Worm (Caenorhabditis elegans): ENCODE results near the gene pqn-71.

DNA sequence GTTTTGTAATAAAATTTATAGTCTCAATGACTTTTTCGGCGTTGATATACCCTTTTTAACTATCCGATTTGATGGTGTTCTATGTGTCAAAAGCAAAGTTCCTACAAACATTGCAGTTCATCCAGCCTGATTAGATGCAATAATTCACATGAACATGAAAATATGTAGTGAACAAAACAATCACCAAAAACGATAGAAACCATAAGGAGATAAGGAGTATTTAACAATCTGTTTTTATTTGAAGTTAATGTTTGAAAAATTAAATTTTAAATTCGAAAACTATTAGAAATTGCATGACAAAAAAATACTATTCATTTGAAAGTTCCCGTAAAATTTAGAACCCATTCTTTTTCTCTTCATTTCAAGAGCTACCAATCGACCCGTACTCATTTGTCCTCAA, 38.5 kb upstream of the pqn-71 start, which contains the start of gene fbxa-209:
- TF ChIP-seq nhr-76 (tag; optimal IDR thresholded peaks at IDR 0.05) (no peak), ama-1 (optimal IDR thresholded peaks at IDR 0.05) (no peak), pha-4 (tag; optimal IDR thresholded peaks at IDR 0.05) (no peak), elt-3 (tag; optimal IDR thresholded peaks at IDR 0.05) (no peak)
